Worm (Caenorhabditis elegans) whole organism, L4/young adult: ENCODE results near the gene C25D7.5.

Experiments
- W03F9.2 ChIP-seq: fragments of 150-350 bp; optimal IDR thresholded peaks from 2 replicates; lab custom pipeline; 2014; ENCODE audit warnings: missing biosample characterization, missing genetic modification characterization
- dao-5 ChIP-seq: sonication (generic microtip); optimal IDR thresholded peaks from 2 replicates; lab custom pipeline; 2016; ENCODE audit warnings: missing genotype, missing genetic modification characterization, moderate library complexity, missing compliant biosample characterization

- TF ChIP-seq W03F9.2 (tag; lab: Kevin White, UChicago), result no peak
- no peak for TF ChIP-seq dao-5 (tag; lab: Kevin White, UChicago)
Measured at ce11 chrV:15020732-15021131, 31.7 kb upstream of the C25D7.5 start, which contains the start of gene F14H8.5.
